Fruit fly (Drosophila melanogaster): ENCODE data around the gene ush.

Gene ush

dm6 chr2L:478749-479482 is 2.9 kb downstream of the ush start (continued):
- no peak for TF ChIP-seq Ets21C (GFP tag; optimal IDR thresholded peaks at IDR 0.05)
- peak; percentile 97 for TF ChIP-seq CG1621 (tag; optimal IDR thresholded peaks at IDR 0.05)
- TF ChIP-seq fkh (GFP tag; optimal IDR thresholded peaks at IDR 0.05): peak; percentile 87
- peak; percentile 98 for TF ChIP-seq net (GFP tag; optimal IDR thresholded peaks at IDR 0.05)
- TF ChIP-seq OdsH (GFP tag; optimal IDR thresholded peaks at IDR 0.05): peak; percentile 67
- TF ChIP-seq CG11902 (GFP tag; optimal IDR thresholded peaks at IDR 0.05): no peak
- peak; percentile 75 for TF ChIP-seq Eip75B (GFP tag; optimal IDR thresholded peaks at IDR 0.05)
- peak; percentile 53 for TF ChIP-seq Met (GFP tag; optimal IDR thresholded peaks at IDR 0.05)
- peak; percentile 84 for TF ChIP-seq fd85E (GFP tag; optimal IDR thresholded peaks at IDR 0.05)
- TF ChIP-seq CG6276 (GFP tag; optimal IDR thresholded peaks at IDR 0.05): peak; percentile 100
- TF ChIP-seq CG10631 (GFP tag; optimal IDR thresholded peaks at IDR 0.05): no peak
- peak; percentile 0 for TF ChIP-seq lz (GFP tag; optimal IDR thresholded peaks at IDR 0.05)
- TF ChIP-seq CG6854 (GFP tag; optimal IDR thresholded peaks at IDR 0.05): peak; percentile 96
- peak; percentile 29 for TF ChIP-seq acj6 (GFP tag; optimal IDR thresholded peaks at IDR 0.05)
- peak; percentile 87 for TF ChIP-seq dsx (GFP tag; optimal IDR thresholded peaks at IDR 0.05; ENCODE audit: poor library complexity, severe bottlenecking)
- TF ChIP-seq CG32006 (GFP tag; optimal IDR thresholded peaks at IDR 0.05): peak; percentile 86
- peak; percentile 72 for TF ChIP-seq Sox102F (GFP tag; optimal IDR thresholded peaks at IDR 0.05)
- peak; percentile 99 for TF ChIP-seq spab (GFP tag; optimal IDR thresholded peaks at IDR 0.05)
- TF ChIP-seq CG3919 (GFP tag; optimal IDR thresholded peaks at IDR 0.05): peak; percentile 93
- peak; percentile 16 for TF ChIP-seq CG6792 (GFP tag; optimal IDR thresholded peaks at IDR 0.05)
- peak; percentile 60 for TF ChIP-seq CG8632 (GFP tag; optimal IDR thresholded peaks at IDR 0.05)
- peak; percentile 83 for TF ChIP-seq vri (GFP tag; optimal IDR thresholded peaks at IDR 0.05)
- TF ChIP-seq Sox15 (GFP tag; optimal IDR thresholded peaks at IDR 0.05): no peak
- peak; percentile 59 for TF ChIP-seq CG4318 (GFP tag; optimal IDR thresholded peaks at IDR 0.05)
- TF ChIP-seq Eip78C (GFP tag): peak; percentile 90
- peak; percentile 39 for TF ChIP-seq CG34406 (GFP tag; optimal IDR thresholded peaks at IDR 0.05)
- peak; percentile 67 for TF ChIP-seq Blimp-1 (GFP tag; optimal IDR thresholded peaks at IDR 0.05)
- TF ChIP-seq ss (GFP tag; optimal IDR thresholded peaks at IDR 0.05): peak; percentile 100
- TF ChIP-seq salr (GFP tag; optimal IDR thresholded peaks at IDR 0.05): peak; percentile 94 to 97
- peak; percentile 67 for TF ChIP-seq CG8319 (GFP tag; optimal IDR thresholded peaks at IDR 0.05)
- TF ChIP-seq CG7368 (GFP tag; optimal IDR thresholded peaks at IDR 0.05): peak; percentile 92
- TF ChIP-seq CG11762 (GFP tag; optimal IDR thresholded peaks at IDR 0.05; ENCODE audit: insufficient read depth): peak; percentile 83
- peak; percentile 85 for TF ChIP-seq Hr4 (GFP tag; optimal IDR thresholded peaks at IDR 0.05)
- TF ChIP-seq Ets96B (tag; optimal IDR thresholded peaks at IDR 0.05): peak; percentile 85

- peak; percentile 99 for TF ChIP-seq Eip75B (GFP tag; optimal IDR thresholded peaks at IDR 0.05)
- TF ChIP-seq CG11902 (GFP tag; optimal IDR thresholded peaks at IDR 0.05): peak; percentile 97
- no peak for TF ChIP-seq CG11294 (GFP tag; IDR thresholded peaks at IDR 0.05)
- TF ChIP-seq Sox14 (GFP tag; optimal IDR thresholded peaks at IDR 0.05): peak; percentile 99
- TF ChIP-seq CG10669 (GFP tag; optimal IDR thresholded peaks at IDR 0.05): peak; percentile 98
- TF ChIP-seq salr (GFP tag; optimal IDR thresholded peaks at IDR 0.05): peak; percentile 97 to 98
- peak; percentile 99 for TF ChIP-seq Lpt (GFP tag; optimal IDR thresholded peaks at IDR 0.05)
- peak; percentile 99 for TF ChIP-seq CG10631 (GFP tag; optimal IDR thresholded peaks at IDR 0.05)
- TF ChIP-seq topi (GFP tag; optimal IDR thresholded peaks at IDR 0.05): peak; percentile 97
- TF ChIP-seq CG9139 (GFP tag; optimal IDR thresholded peaks at IDR 0.05): peak; percentile 89
- TF ChIP-seq CG8319 (GFP tag; optimal IDR thresholded peaks at IDR 0.05): peak; percentile 95
- TF ChIP-seq fd59A (GFP tag; optimal IDR thresholded peaks at IDR 0.05): peak; percentile 98
- no peak for TF ChIP-seq CG6163 (GFP tag; IDR thresholded peaks at IDR 0.05)
- peak; percentile 84 for TF ChIP-seq Blimp-1 (GFP tag; optimal IDR thresholded peaks at IDR 0.05)
- peak; percentile 97 for TF ChIP-seq CG11762 (GFP tag; optimal IDR thresholded peaks at IDR 0.05; ENCODE audit: insufficient read depth)
- TF ChIP-seq Smox (GFP tag; optimal IDR thresholded peaks at IDR 0.05): peak; percentile 97
- no peak for TF ChIP-seq CG15336 (GFP tag; IDR thresholded peaks at IDR 0.05)
- peak; percentile 98 for TF ChIP-seq CG31627 (GFP tag; optimal IDR thresholded peaks at IDR 0.05)
- TF ChIP-seq net (GFP tag; optimal IDR thresholded peaks at IDR 0.05): peak; percentile 98
- peak; percentile 98 for TF ChIP-seq CG34406 (GFP tag; optimal IDR thresholded peaks at IDR 0.05)
- peak; percentile 99 for TF ChIP-seq Hr4 (GFP tag; optimal IDR thresholded peaks at IDR 0.05)
- peak; percentile 96 for TF ChIP-seq ss (GFP tag; optimal IDR thresholded peaks at IDR 0.05)
- TF ChIP-seq Sox102F (GFP tag; optimal IDR thresholded peaks at IDR 0.05): peak; percentile 98
- TF ChIP-seq svp (GFP tag): peak; percentile 100
- peak; percentile 50 for TF ChIP-seq fkh (GFP tag; optimal IDR thresholded peaks at IDR 0.05)
- TF ChIP-seq Hr38 (GFP tag; optimal IDR thresholded peaks at IDR 0.05): peak; percentile 84
These were observed 3.6 kb downstream of the ush start, which contains the start of gene cbt for dm6 chr2L:479483-480195. TSS of gene cbt (minus strand) at chr2L:479688.
